2 fruit fly cellular contexts compared by ENCODE assay signal in genomic region chr2L:490150-491095, dm6.
TF ChIP-seq lines count a peak whose summit lies in the region.

No protein-coding gene starts in this region.

TF ChIP-seq in whole organism, embryonic, 481 proteins besides CTCF, POLR2A, EP300 and RAD21 (continued from another document and continues in another):
- TF ChIP-seq D (optimal IDR thresholded peaks at IDR 0.05; lab: Kevin White, UChicago) (no peak), D (GFP tag; optimal IDR thresholded peaks at IDR 0.05; lab: Kevin White, UChicago) (no peak), CG11696 (GFP tag; IDR thresholded peaks at IDR 0.05; lab: Robert Waterston, UW) (peak; percentile 64; the same call in 1 of the 2 replicates), bbx (GFP tag; IDR thresholded peaks at IDR 0.05; lab: Robert Waterston, UW; ENCODE audit: partially characterized antibody) (peak; percentile 62; the same call in 1 of the 2 replicates), grau (tag; optimal IDR thresholded peaks at IDR 0.05; lab: Kevin White, UChicago) (peak; percentile 53), cad (GFP tag; optimal IDR thresholded peaks at IDR 0.05; lab: Kevin White, UChicago) (no peak), CG12299 (tag; optimal IDR thresholded peaks at IDR 0.05; lab: Kevin White, UChicago) (no peak), lbe (GFP tag; optimal IDR thresholded peaks at IDR 0.05; lab: Kevin White, UChicago) (peak; percentile 96), Sry-δ (GFP tag; optimal IDR thresholded peaks at IDR 0.05; lab: Kevin White, UChicago) (peak; percentile 64), seq (GFP tag; IDR thresholded peaks at IDR 0.05; lab: Robert Waterston, UW) (peak; percentile 78; the same call in 1 of the 2 replicates), CG11093 (GFP tag; IDR thresholded peaks at IDR 0.05; lab: Robert Waterston, UW) (no peak), CG43689 (GFP tag; IDR thresholded peaks at IDR 0.05; lab: Robert Waterston, UW) (no peak), Asciz (GFP tag; optimal IDR thresholded peaks at IDR 0.05; lab: Kevin White, UChicago) (no peak), bigmax (GFP tag; optimal IDR thresholded peaks at IDR 0.05; lab: Kevin White, UChicago) (no peak), hkb (optimal IDR thresholded peaks at IDR 0.05; lab: Kevin White, UChicago) (peak; percentile 78), hkb (GFP tag; IDR thresholded peaks at IDR 0.05; lab: Robert Waterston, UW) (peak; percentile 60), crp (GFP tag; optimal IDR thresholded peaks at IDR 0.05; lab: Kevin White, UChicago) (peak; percentile 61 to 91), CG12071 (GFP tag; optimal IDR thresholded peaks at IDR 0.05; lab: Kevin White, UChicago) (peak; percentile 61), CG2678 (tag; optimal IDR thresholded peaks at IDR 0.05; lab: Kevin White, UChicago) (no peak), ken (GFP tag; IDR thresholded peaks at IDR 0.05; lab: Robert Waterston, UW) (peak; percentile 77), Drgx (GFP tag; IDR thresholded peaks at IDR 0.05; lab: Robert Waterston, UW) (peak; percentile 38; the same call in 1 of the 2 replicates), ci (GFP tag; IDR thresholded peaks at IDR 0.05; lab: Robert Waterston, UW) (peak; percentile 91), pfk (GFP tag; optimal IDR thresholded peaks at IDR 0.05; lab: Kevin White, UChicago) (peak; percentile 59), dysf (GFP tag; IDR thresholded peaks at IDR 0.05; lab: Robert Waterston, UW) (peak; percentile 66; the same call in 2 of the 3 replicates), tio (GFP tag; optimal IDR thresholded peaks at IDR 0.05; lab: Kevin White, UChicago) (peak; percentile 46), CG11695 (GFP tag; IDR thresholded peaks at IDR 0.05; lab: Robert Waterston, UW) (peak; percentile 31; the same call in 1 of the 3 replicates), CG9437 (GFP tag; optimal IDR thresholded peaks at IDR 0.05; lab: Kevin White, UChicago) (no peak), dpn (GFP tag; optimal IDR thresholded peaks at IDR 0.05; lab: Kevin White, UChicago) (peak; percentile 76 to 80), mam (GFP tag; optimal IDR thresholded peaks at IDR 0.05; lab: Kevin White, UChicago) (peak; percentile 70), CG6654 (GFP tag; optimal IDR thresholded peaks at IDR 0.05; lab: Kevin White, UChicago) (no peak), peb (GFP tag; IDR thresholded peaks at IDR 0.05; lab: Robert Waterston, UW) (0 out of 2 replicates have a peak, but pooled peaks have one; percentile 8), fu2 (GFP tag; optimal IDR thresholded peaks at IDR 0.05; lab: Kevin White, UChicago) (peak; percentile 73), CG12104 (GFP tag; optimal IDR thresholded peaks at IDR 0.05; lab: Kevin White, UChicago) (peak; percentile 20), unpg (GFP tag; optimal IDR thresholded peaks at IDR 0.05; lab: Kevin White, UChicago) (peak; percentile 26), mirr (GFP tag; optimal IDR thresholded peaks at IDR 0.05; lab: Kevin White, UChicago) (peak; percentile 71), CG6689 (GFP tag; IDR thresholded peaks at IDR 0.05; lab: Robert Waterston, UW) (0 out of 2 replicates have a peak, but pooled peaks have one; percentile 27), Deaf1 (tag; optimal IDR thresholded peaks at IDR 0.05; lab: Kevin White, UChicago) (peak; percentile 95), CG30431 (GFP tag; optimal IDR thresholded peaks at IDR 0.05; lab: Kevin White, UChicago) (peak; percentile 49), luna (GFP tag; optimal IDR thresholded peaks at IDR 0.05; lab: Kevin White, UChicago) (peak; percentile 31), ase (GFP tag; IDR thresholded peaks at IDR 0.05; lab: Robert Waterston, UW) (peak; percentile 64; the same call in 2 of the 3 replicates), Hsf (GFP tag; optimal IDR thresholded peaks at IDR 0.05; lab: Kevin White, UChicago) (peak; percentile 77), Nf-YB (GFP tag; optimal IDR thresholded peaks at IDR 0.05; lab: Kevin White, UChicago) (peak; percentile 86), Xrp1 (GFP tag; IDR thresholded peaks at IDR 0.05; lab: Robert Waterston, UW) (peak; percentile 56), CG6765 (GFP tag; optimal IDR thresholded peaks at IDR 0.05; lab: Kevin White, UChicago) (peak; percentile 33), CG11247 (GFP tag; IDR thresholded peaks at IDR 0.05; lab: Robert Waterston, UW) (peak; percentile 79), CG5180 (GFP tag; optimal IDR thresholded peaks at IDR 0.05; lab: Kevin White, UChicago) (peak; percentile 49), dan (GFP tag; IDR thresholded peaks at IDR 0.05; lab: Robert Waterston, UW) (no peak), BtbVII (GFP tag; optimal IDR thresholded peaks at IDR 0.05; lab: Kevin White, UChicago) (peak; percentile 62), gcm2 (GFP tag; optimal IDR thresholded peaks at IDR 0.05; lab: Kevin White, UChicago) (no peak), CG14965 (GFP tag; optimal IDR thresholded peaks at IDR 0.05; lab: Kevin White, UChicago; ENCODE audit: borderline replicate concordance) (no peak), sqz (GFP tag; optimal IDR thresholded peaks at IDR 0.05; lab: Kevin White, UChicago) (peak; percentile 71), CG14441 (GFP tag; IDR thresholded peaks at IDR 0.05; lab: Robert Waterston, UW) (peak; percentile 73), CG4730 (GFP tag; IDR thresholded peaks at IDR 0.05; lab: Robert Waterston, UW) (peak; percentile 42), Gug (GFP tag; IDR thresholded peaks at IDR 0.05; lab: Robert Waterston, UW) (peak; percentile 77; the same call in 3 of the 4 replicates), NK7.1 (GFP tag; optimal IDR thresholded peaks at IDR 0.05; lab: Kevin White, UChicago) (peak; percentile 17), GATAe (GFP tag; conservative IDR thresholded peaks at IDR 0.05; lab: Robert Waterston, UW) (no peak), Dek (tag; optimal IDR thresholded peaks at IDR 0.05; lab: Kevin White, UChicago) (peak; percentile 87), CG8944 (GFP tag; optimal IDR thresholded peaks at IDR 0.05; lab: Kevin White, UChicago) (peak; percentile 86), sisA (GFP tag; IDR thresholded peaks at IDR 0.05; lab: Robert Waterston, UW) (peak; percentile 82), toy (GFP tag; IDR thresholded peaks at IDR 0.05; lab: Robert Waterston, UW) (0 out of 2 replicates have a peak, but pooled peaks have one; percentile 15), CG10209 (GFP tag; optimal IDR thresholded peaks at IDR 0.05; lab: Kevin White, UChicago) (peak; percentile 46), Gsc (GFP tag; IDR thresholded peaks at IDR 0.05; lab: Robert Waterston, UW) (no peak), eve (GFP tag; optimal IDR thresholded peaks at IDR 0.05; lab: Kevin White, UChicago) (peak in 1 of 2 experiments; percentile 86), TFAM (GFP tag; optimal IDR thresholded peaks at IDR 0.05; lab: Kevin White, UChicago) (no peak)

TF ChIP-seq in whole organism, prepupa, 60 proteins besides CTCF, POLR2A, EP300 and RAD21 (continued from another document):
- TF ChIP-seq CG11762 (GFP tag; optimal IDR thresholded peaks at IDR 0.05; lab: Kevin White, UChicago; ENCODE audit: insufficient read depth): peak; percentile 24
- peak; percentile 7 for TF ChIP-seq OdsH (GFP tag; optimal IDR thresholded peaks at IDR 0.05; lab: Kevin White, UChicago)
- TF ChIP-seq Eip75B (GFP tag; optimal IDR thresholded peaks at IDR 0.05; lab: Kevin White, UChicago): peak; percentile 49
- 0 out of 2 replicates have a peak, but pooled peaks have one; percentile 68 for TF ChIP-seq CG15336 (GFP tag; IDR thresholded peaks at IDR 0.05; lab: Robert Waterston, UW)
- peak; percentile 90 for TF ChIP-seq Eip78C (GFP tag; lab: Kevin White, UChicago)
- no peak for TF ChIP-seq Hr38 (GFP tag; optimal IDR thresholded peaks at IDR 0.05; lab: Kevin White, UChicago)
- TF ChIP-seq Hr39 (GFP tag; optimal IDR thresholded peaks at IDR 0.05; lab: Kevin White, UChicago): peak; percentile 74
- TF ChIP-seq CG6792 (GFP tag; optimal IDR thresholded peaks at IDR 0.05; lab: Kevin White, UChicago): peak; percentile 30
- no peak for TF ChIP-seq CG7368 (GFP tag; optimal IDR thresholded peaks at IDR 0.05; lab: Kevin White, UChicago)
- no peak for TF ChIP-seq CG4318 (GFP tag; optimal IDR thresholded peaks at IDR 0.05; lab: Kevin White, UChicago)
